Fruit fly (Drosophila melanogaster): ENCODE results near the gene Argk2.

Gene Argk2

DNA sequence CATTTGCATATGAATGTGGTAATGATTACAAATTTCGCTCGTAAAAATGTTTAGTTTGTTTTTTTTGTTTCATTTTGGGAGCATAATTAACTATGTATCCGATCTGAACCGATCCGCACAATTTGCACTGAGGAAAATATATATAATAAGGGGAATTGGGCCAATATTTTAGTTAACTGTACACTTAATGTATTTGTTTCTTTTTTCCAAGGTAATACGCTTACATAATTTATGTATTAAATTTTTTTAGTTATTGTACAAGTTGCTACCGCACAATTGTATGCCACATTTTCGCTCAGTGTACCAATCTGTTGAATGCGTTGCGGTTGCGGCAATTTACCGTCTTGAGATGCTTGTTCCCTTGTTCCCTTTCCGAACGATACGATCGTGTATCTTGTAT is 21.6 kb upstream of the Argk2 start (continued):
- TF ChIP-seq CG4854 (GFP tag; optimal IDR thresholded peaks at IDR 0.05): peak; percentile 68
- no peak for TF ChIP-seq nerfin-2 (GFP tag; IDR thresholded peaks at IDR 0.05; ENCODE audit: partially characterized antibody)
- TF ChIP-seq CG9876 (GFP tag; optimal IDR thresholded peaks at IDR 0.05): peak; percentile 20
- TF ChIP-seq CG2889 (GFP tag; IDR thresholded peaks at IDR 0.05): peak; percentile 77; the same call in 2 of the 3 replicates
- peak; percentile 95 for TF ChIP-seq vvl (GFP tag; IDR thresholded peaks at IDR 0.05)
- peak; percentile 33 for TF ChIP-seq CG15514 (GFP tag; optimal IDR thresholded peaks at IDR 0.05)
- TF ChIP-seq gt (GFP tag; IDR thresholded peaks at IDR 0.05): peak; percentile 77
- TF ChIP-seq Aef1 (GFP tag; IDR thresholded peaks at IDR 0.05): peak; percentile 89
- peak; percentile 75 for TF ChIP-seq CG14710 (tag; optimal IDR thresholded peaks at IDR 0.05)
- TF ChIP-seq CG11247 (GFP tag; IDR thresholded peaks at IDR 0.05): peak; percentile 78
- TF ChIP-seq chm (GFP tag; IDR thresholded peaks at IDR 0.05): peak; percentile 91
- TF ChIP-seq Vsx1 (GFP tag; optimal IDR thresholded peaks at IDR 0.05): peak; percentile 81
- TF ChIP-seq insv (GFP tag; optimal IDR thresholded peaks at IDR 0.05): no peak
- TF ChIP-seq vnd (GFP tag; IDR thresholded peaks at IDR 0.05; ENCODE audit: partially characterized antibody): no peak
- peak; percentile 85 for TF ChIP-seq CG12391 (tag; optimal IDR thresholded peaks at IDR 0.05)
- peak; percentile 58 for TF ChIP-seq CG33557 (GFP tag; optimal IDR thresholded peaks at IDR 0.05)
- TF ChIP-seq CG12071 (GFP tag; optimal IDR thresholded peaks at IDR 0.05): peak; percentile 76
- TF ChIP-seq CG6683 (GFP tag; optimal IDR thresholded peaks at IDR 0.05): peak; percentile 49
- TF ChIP-seq lilli (GFP tag; optimal IDR thresholded peaks at IDR 0.05): peak; percentile 82
- peak; percentile 94 for TF ChIP-seq Ada2b (GFP tag; IDR thresholded peaks at IDR 0.05)
- peak; percentile 57 for TF ChIP-seq gro (GFP tag; optimal IDR thresholded peaks at IDR 0.05)
- no peak for TF ChIP-seq GATAe (GFP tag; conservative IDR thresholded peaks at IDR 0.05)
- no peak for TF ChIP-seq CG13894 (tag; optimal IDR thresholded peaks at IDR 0.05)
- peak; percentile 92 for TF ChIP-seq CG6689 (GFP tag; IDR thresholded peaks at IDR 0.05)
- TF ChIP-seq dpn (GFP tag; optimal IDR thresholded peaks at IDR 0.05): peak; percentile 83 to 87
- peak; percentile 60 for TF ChIP-seq NK7.1 (GFP tag; optimal IDR thresholded peaks at IDR 0.05)
- TF ChIP-seq CG3995 (GFP tag; optimal IDR thresholded peaks at IDR 0.05): peak; percentile 12
- peak; percentile 45 for TF ChIP-seq Fer2 (tag; optimal IDR thresholded peaks at IDR 0.05)
- no peak for TF ChIP-seq Scr (GFP tag; IDR thresholded peaks at IDR 0.05; ENCODE audit: partially characterized antibody)
- no peak for TF ChIP-seq cad (GFP tag; optimal IDR thresholded peaks at IDR 0.05)
- TF ChIP-seq BEAF-32 (GFP tag; optimal IDR thresholded peaks at IDR 0.05): no peak
- TF ChIP-seq CG11398 (GFP tag; optimal IDR thresholded peaks at IDR 0.05): peak; percentile 63
- no peak for TF ChIP-seq Bgb (GFP tag; IDR thresholded peaks at IDR 0.05; ENCODE audit: partially characterized antibody)
- TF ChIP-seq ara (GFP tag; IDR thresholded peaks at IDR 0.05): peak; percentile 89
- TF ChIP-seq Poxn (GFP tag; IDR thresholded peaks at IDR 0.05): no peak
- peak; percentile 10 for TF ChIP-seq Usf (GFP tag; optimal IDR thresholded peaks at IDR 0.05)
- TF ChIP-seq Atf6 (GFP tag; IDR thresholded peaks at IDR 0.05): peak; percentile 83
- peak; percentile 80 for TF ChIP-seq CG12769 (tag; optimal IDR thresholded peaks at IDR 0.05)
- peak; percentile 93 for TF ChIP-seq dysf (GFP tag; IDR thresholded peaks at IDR 0.05)
- peak; percentile 81; the same call in 2 of the 3 replicates for TF ChIP-seq jigr1 (GFP tag; IDR thresholded peaks at IDR 0.05)
- TF ChIP-seq CG2129 (GFP tag; IDR thresholded peaks at IDR 0.05; ENCODE audit: partially characterized antibody): no peak
- TF ChIP-seq abd-A (tag; optimal IDR thresholded peaks at IDR 0.05): peak; percentile 21
- TF ChIP-seq bcd (GFP tag; optimal IDR thresholded peaks at IDR 0.05): peak; percentile 74
- TF ChIP-seq PHDP (tag; optimal IDR thresholded peaks at IDR 0.05): peak; percentile 85
- peak; percentile 92 for TF ChIP-seq H15 (GFP tag; IDR thresholded peaks at IDR 0.05)
- peak; percentile 84 for TF ChIP-seq CG14667 (GFP tag; IDR thresholded peaks at IDR 0.05)
- TF ChIP-seq Lim3 (GFP tag; IDR thresholded peaks at IDR 0.05): peak; percentile 54; the same call in 1 of the 2 replicates
- peak in 1 of 3 experiments; percentile 79 for TF ChIP-seq lola (GFP tag; optimal IDR thresholded peaks at IDR 0.05)
- TF ChIP-seq az2 (GFP tag; optimal IDR thresholded peaks at IDR 0.05): peak; percentile 79
- peak; percentile 61 for TF ChIP-seq CG8359 (GFP tag; optimal IDR thresholded peaks at IDR 0.05; ENCODE audit: borderline replicate concordance)
